Worm (Caenorhabditis elegans) whole organism, early embryonic: Measurements from ENCODE around the gene glt-1.

ENCODE experiments used
- F13C5.2 ChIP-seq: sonication (generic microtip); optimal IDR thresholded peaks from 2 replicates; lab custom pipeline; 2017; ENCODE audit warnings: mild to moderate bottlenecking, missing genetic modification characterization, inconsistent platforms, missing compliant biosample characterization
- ama-1 ChIP-seq: fragments of 150-350 bp; optimal IDR thresholded peaks from 2 replicates; lab custom pipeline; 2014
- ceh-36 ChIP-seq: sonication (generic microtip); optimal IDR thresholded peaks from 2 replicates; lab custom pipeline; 2016; ENCODE audit warnings: missing genetic modification characterization, inconsistent platforms, missing compliant biosample characterization
- ets-7 ChIP-seq: sonication (generic microtip); optimal IDR thresholded peaks from 2 replicates; lab custom pipeline; 2016; ENCODE audit warnings: missing genotype, missing genetic modification characterization, missing compliant biosample characterization
- flt-1 ChIP-seq: fragments of 200-800 bp; sonication (Bioruptor generic); IDR thresholded peaks from 2 replicates; pipeline ENCODE4 v1.3.6; 2022; ENCODE audit warnings: missing genetic modification characterization, missing compliant biosample characterization
- hmbx-1 ChIP-seq: sonication (generic microtip); optimal IDR thresholded peaks from 2 replicates; lab custom pipeline; 2016; ENCODE audit warnings: mild to moderate bottlenecking, missing genetic modification characterization, missing compliant biosample characterization
- hmg-4 ChIP-seq: fragments of 200-800 bp; sonication (Bioruptor generic); optimal IDR thresholded peaks from 2 replicates; lab custom pipeline; 2018; ENCODE audit warnings: mild to moderate bottlenecking, missing genetic modification characterization, missing compliant biosample characterization
- pes-1 ChIP-seq: fragments of 200-800 bp; sonication (Bioruptor generic); IDR thresholded peaks from 2 replicates; pipeline ENCODE4 v1.3.6; 2022; ENCODE audit warnings: missing genetic modification reagents, missing genetic modification characterization, missing compliant biosample characterization
- sea-1 ChIP-seq: fragments of 200-800 bp; sonication (Bioruptor generic); conservative IDR thresholded peaks from 2 replicates; pipeline ENCODE4 v1.3.6; 2022; ENCODE audit warnings: missing genetic modification characterization, missing compliant biosample characterization
- tbx-11 ChIP-seq: fragments of 200-800 bp; sonication (Bioruptor generic); IDR thresholded peaks from 2 replicates; pipeline ENCODE4 v1.3.6; 2022; ENCODE audit warnings: missing genetic modification characterization, missing compliant biosample characterization
- tra-4 ChIP-seq: sonication (generic microtip); optimal IDR thresholded peaks from 2 replicates; lab custom pipeline; 2017; ENCODE audit warnings: missing genetic modification characterization, missing compliant biosample characterization

- no peak for TF ChIP-seq sea-1 (GFP tag; lab: Robert Waterston, UW)
- no peak for TF ChIP-seq hmbx-1 (tag; lab: Kevin White, UChicago)
- no peak for TF ChIP-seq flt-1
- no peak for TF ChIP-seq tra-4 (tag; lab: Kevin White, UChicago)
- TF ChIP-seq ets-7: no peak
- TF ChIP-seq pes-1 (GFP tag; lab: Robert Waterston, UW): no peak
- no peak for TF ChIP-seq ama-1 (lab: Kevin White, UChicago)
- TF ChIP-seq hmg-4 (GFP tag; lab: Kevin White, UChicago): peak; percentile 65
- no peak for TF ChIP-seq ceh-36 (tag; lab: Kevin White, UChicago)
- TF ChIP-seq tbx-11 (GFP tag; lab: Robert Waterston, UW): no peak
- no peak for TF ChIP-seq F13C5.2 (tag; lab: Kevin White, UChicago)
Measured at ce11 chrX:3467004-3467761, 28.6 kb upstream of the glt-1 start.
